Worm (Caenorhabditis elegans): Measurements from ENCODE around the gene grl-12.

The grl-12 gene

DNA sequence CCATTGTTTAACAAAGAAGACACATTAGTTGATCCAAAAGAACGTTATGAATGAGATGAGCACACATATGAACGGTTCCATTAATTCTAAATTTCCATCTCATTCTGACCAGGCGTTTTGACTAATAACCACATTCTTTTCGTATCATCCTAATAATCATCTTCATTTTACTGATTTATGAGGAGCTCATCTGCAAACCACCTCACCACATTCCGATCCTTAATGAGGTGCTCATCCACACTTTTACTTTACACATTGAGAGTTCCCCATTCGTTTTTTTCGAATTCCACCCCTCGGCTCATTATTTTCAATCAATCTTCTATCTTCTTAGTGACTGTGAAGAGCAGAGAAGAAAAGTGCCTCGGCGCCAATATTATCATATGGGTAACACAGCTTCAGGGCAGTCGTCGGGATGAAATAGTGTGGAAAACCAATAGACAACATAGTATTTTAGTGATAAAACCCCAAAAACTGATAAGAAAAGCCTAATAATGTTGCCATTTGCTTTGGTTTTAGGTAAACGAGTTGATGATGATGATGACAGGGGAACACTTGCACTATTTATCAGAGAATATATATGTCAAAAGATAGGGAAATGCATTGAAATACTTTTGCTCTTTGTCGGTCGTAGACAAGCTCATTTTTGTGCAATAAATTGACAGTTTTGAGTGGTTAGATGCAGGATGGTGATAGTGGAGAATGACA, 14.4 kb upstream of the grl-12 start:
- TF ChIP-seq tbx-37 (GFP tag; conservative IDR thresholded peaks at IDR 0.05) (no peak), hmbx-1 (tag; optimal IDR thresholded peaks at IDR 0.05) (no peak), hmg-4 (GFP tag; optimal IDR thresholded peaks at IDR 0.05) (no peak), B0310.2 (tag; optimal IDR thresholded peaks at IDR 0.05) (no peak), ama-1 (optimal IDR thresholded peaks at IDR 0.05) (no peak), tra-4 (tag; optimal IDR thresholded peaks at IDR 0.05) (no peak), aly-1 (tag; optimal IDR thresholded peaks at IDR 0.05) (no peak), hnd-1 (tag; optimal IDR thresholded peaks at IDR 0.05) (no peak), pes-1 (GFP tag; IDR thresholded peaks at IDR 0.05) (no peak), ceh-36 (tag; optimal IDR thresholded peaks at IDR 0.05) (no peak), ceh-13 (GFP tag; optimal IDR thresholded peaks at IDR 0.05) (no peak), ets-7 (tag; optimal IDR thresholded peaks at IDR 0.05) (no peak), F13C5.2 (tag; optimal IDR thresholded peaks at IDR 0.05) (no peak), flt-1 (GFP tag; IDR thresholded peaks at IDR 0.05) (no peak), tbx-11 (GFP tag; IDR thresholded peaks at IDR 0.05) (no peak), sea-1 (GFP tag; conservative IDR thresholded peaks at IDR 0.05) (no peak), scrt-1 (GFP tag; IDR thresholded peaks at IDR 0.05) (no peak)

DNA sequence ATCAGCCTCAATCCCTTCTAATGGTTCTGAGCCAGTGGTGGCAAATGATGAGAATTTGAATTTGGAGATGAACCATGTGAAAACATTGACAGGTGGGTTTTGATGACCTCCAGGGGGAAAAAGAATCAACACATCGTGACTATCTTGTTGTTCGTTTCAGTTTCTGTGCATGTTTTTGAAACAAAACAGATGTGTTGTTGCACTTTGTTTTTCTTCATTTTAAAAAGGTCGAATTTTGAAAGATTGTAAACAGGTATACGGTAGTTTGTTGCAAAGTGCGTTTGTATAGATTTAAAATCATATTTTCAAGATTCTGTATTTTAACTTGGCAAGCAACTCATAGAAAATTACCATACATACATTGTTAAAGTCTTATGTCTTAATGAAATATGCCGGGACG, 13.6 kb upstream of the grl-12 start:
- TF ChIP-seq ama-1 (optimal IDR thresholded peaks at IDR 0.05) (no peak), tbx-37 (GFP tag; conservative IDR thresholded peaks at IDR 0.05) (no peak), scrt-1 (GFP tag; IDR thresholded peaks at IDR 0.05) (no peak), aly-1 (tag; optimal IDR thresholded peaks at IDR 0.05) (no peak), pes-1 (GFP tag; IDR thresholded peaks at IDR 0.05) (no peak), F13C5.2 (tag; optimal IDR thresholded peaks at IDR 0.05) (no peak), hmbx-1 (tag; optimal IDR thresholded peaks at IDR 0.05) (no peak), sea-1 (GFP tag; conservative IDR thresholded peaks at IDR 0.05) (no peak), tbx-11 (GFP tag; IDR thresholded peaks at IDR 0.05) (no peak), ceh-13 (GFP tag; optimal IDR thresholded peaks at IDR 0.05) (no peak), ets-7 (tag; optimal IDR thresholded peaks at IDR 0.05) (no peak), B0310.2 (tag; optimal IDR thresholded peaks at IDR 0.05) (no peak), flt-1 (GFP tag; IDR thresholded peaks at IDR 0.05) (no peak), hmg-4 (GFP tag; optimal IDR thresholded peaks at IDR 0.05) (no peak), hnd-1 (tag; optimal IDR thresholded peaks at IDR 0.05) (no peak), ceh-36 (tag; optimal IDR thresholded peaks at IDR 0.05) (no peak)

DNA sequence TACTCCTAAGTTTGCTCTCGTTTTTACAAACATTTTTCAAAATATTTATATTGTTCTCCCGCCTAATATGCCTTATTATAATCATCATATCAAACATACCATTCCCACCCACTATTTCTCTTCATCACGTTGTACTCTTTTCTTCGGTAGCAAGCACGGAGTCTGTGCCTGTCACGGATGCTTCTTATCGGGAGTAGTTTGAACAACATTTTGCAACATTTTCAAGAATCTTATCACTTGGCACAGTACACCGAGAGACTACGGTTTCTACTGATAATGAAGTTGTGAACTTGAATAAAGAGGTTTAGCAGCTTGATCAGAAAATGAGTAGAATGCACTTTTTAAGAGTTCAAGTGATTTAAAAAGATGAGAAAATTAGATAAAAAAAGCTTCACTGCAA, 11.4 kb upstream of the grl-12 start:
- TF ChIP-seq tbx-11 (GFP tag; IDR thresholded peaks at IDR 0.05) (no peak), scrt-1 (GFP tag; IDR thresholded peaks at IDR 0.05) (no peak), tbx-37 (GFP tag; conservative IDR thresholded peaks at IDR 0.05) (no peak), sea-1 (GFP tag; conservative IDR thresholded peaks at IDR 0.05) (no peak), ceh-36 (tag; optimal IDR thresholded peaks at IDR 0.05) (no peak)

DNA sequence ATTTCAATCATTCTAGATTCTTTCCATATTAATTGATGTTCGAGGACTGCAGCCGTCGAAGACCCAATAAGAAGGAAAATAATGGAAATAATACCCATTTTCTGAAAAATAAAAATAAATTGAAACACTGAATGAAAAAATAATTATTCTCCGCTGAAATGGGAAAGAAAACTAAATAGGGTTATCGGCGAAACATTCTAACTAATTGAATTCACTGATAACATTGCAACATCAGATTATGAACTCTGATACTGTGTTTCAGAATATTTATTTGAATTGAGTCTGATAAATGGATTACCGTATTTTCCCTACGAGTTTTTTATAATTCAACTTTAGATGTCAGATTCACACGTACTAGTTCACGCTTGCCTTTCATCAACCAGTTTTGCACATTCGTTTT, 6.3 kb upstream of the grl-12 start, which contains the start of gene asp-13:
Gene asp-13, minus strand, starts transcription at position 101 of the 400 bp plus-strand sequence.
- TF ChIP-seq scrt-1 (GFP tag; IDR thresholded peaks at IDR 0.05) (no peak), tra-4 (tag; optimal IDR thresholded peaks at IDR 0.05) (no peak), ets-7 (tag; optimal IDR thresholded peaks at IDR 0.05) (no peak), pes-1 (GFP tag; IDR thresholded peaks at IDR 0.05) (no peak), F13C5.2 (tag; optimal IDR thresholded peaks at IDR 0.05) (no peak), aly-1 (tag; optimal IDR thresholded peaks at IDR 0.05) (no peak), B0310.2 (tag; optimal IDR thresholded peaks at IDR 0.05) (no peak), ama-1 (optimal IDR thresholded peaks at IDR 0.05) (no peak), hnd-1 (tag; optimal IDR thresholded peaks at IDR 0.05) (no peak), tbx-11 (GFP tag; IDR thresholded peaks at IDR 0.05) (no peak), sea-1 (GFP tag; conservative IDR thresholded peaks at IDR 0.05) (no peak), hmbx-1 (tag; optimal IDR thresholded peaks at IDR 0.05) (no peak), ceh-36 (tag; optimal IDR thresholded peaks at IDR 0.05) (no peak), flt-1 (GFP tag; IDR thresholded peaks at IDR 0.05) (no peak), ceh-13 (GFP tag; optimal IDR thresholded peaks at IDR 0.05) (no peak)

DNA sequence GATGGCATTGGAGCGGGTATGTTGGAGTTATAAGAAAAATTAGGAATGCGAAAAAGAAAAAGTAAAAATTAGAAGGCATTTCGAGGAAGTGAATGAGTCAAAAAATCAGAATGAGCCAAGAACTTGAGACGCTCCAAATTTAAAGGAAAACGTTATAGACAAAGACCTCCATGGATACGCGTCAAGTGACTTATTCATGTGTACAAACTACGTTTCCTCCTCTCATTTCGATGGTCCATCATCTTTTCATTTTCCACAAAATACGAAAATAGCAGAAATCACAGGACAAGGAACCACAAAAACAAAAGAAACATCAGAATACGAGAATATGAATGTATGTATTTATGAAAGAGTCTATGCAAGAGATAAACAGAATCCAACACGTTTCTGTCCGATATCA, 4.5 kb upstream of the grl-12 start, which contains the start of gene F28A12.3:
Gene F28A12.3, minus strand, starts transcription at position 101 of the 400 bp plus-strand sequence.
- TF ChIP-seq ceh-13 (GFP tag; optimal IDR thresholded peaks at IDR 0.05): no peak
- TF ChIP-seq pes-1 (GFP tag; IDR thresholded peaks at IDR 0.05): no peak
- TF ChIP-seq hmg-4 (GFP tag; optimal IDR thresholded peaks at IDR 0.05): no peak
- TF ChIP-seq sea-1 (GFP tag; conservative IDR thresholded peaks at IDR 0.05): no peak
- TF ChIP-seq ama-1 (optimal IDR thresholded peaks at IDR 0.05): no peak
- TF ChIP-seq tra-4 (tag; optimal IDR thresholded peaks at IDR 0.05): no peak
- no peak for TF ChIP-seq scrt-1 (GFP tag; IDR thresholded peaks at IDR 0.05)
- no peak for TF ChIP-seq tbx-11 (GFP tag; IDR thresholded peaks at IDR 0.05)
- no peak for TF ChIP-seq F13C5.2 (tag; optimal IDR thresholded peaks at IDR 0.05)
- TF ChIP-seq hnd-1 (tag; optimal IDR thresholded peaks at IDR 0.05): no peak
- no peak for TF ChIP-seq flt-1 (GFP tag; IDR thresholded peaks at IDR 0.05)
- TF ChIP-seq tbx-37 (GFP tag; conservative IDR thresholded peaks at IDR 0.05): no peak
- TF ChIP-seq ets-7 (tag; optimal IDR thresholded peaks at IDR 0.05): no peak
- no peak for TF ChIP-seq hmbx-1 (tag; optimal IDR thresholded peaks at IDR 0.05)
- no peak for TF ChIP-seq ceh-36 (tag; optimal IDR thresholded peaks at IDR 0.05)
- no peak for TF ChIP-seq B0310.2 (tag; optimal IDR thresholded peaks at IDR 0.05)
- no peak for TF ChIP-seq aly-1 (tag; optimal IDR thresholded peaks at IDR 0.05)

DNA sequence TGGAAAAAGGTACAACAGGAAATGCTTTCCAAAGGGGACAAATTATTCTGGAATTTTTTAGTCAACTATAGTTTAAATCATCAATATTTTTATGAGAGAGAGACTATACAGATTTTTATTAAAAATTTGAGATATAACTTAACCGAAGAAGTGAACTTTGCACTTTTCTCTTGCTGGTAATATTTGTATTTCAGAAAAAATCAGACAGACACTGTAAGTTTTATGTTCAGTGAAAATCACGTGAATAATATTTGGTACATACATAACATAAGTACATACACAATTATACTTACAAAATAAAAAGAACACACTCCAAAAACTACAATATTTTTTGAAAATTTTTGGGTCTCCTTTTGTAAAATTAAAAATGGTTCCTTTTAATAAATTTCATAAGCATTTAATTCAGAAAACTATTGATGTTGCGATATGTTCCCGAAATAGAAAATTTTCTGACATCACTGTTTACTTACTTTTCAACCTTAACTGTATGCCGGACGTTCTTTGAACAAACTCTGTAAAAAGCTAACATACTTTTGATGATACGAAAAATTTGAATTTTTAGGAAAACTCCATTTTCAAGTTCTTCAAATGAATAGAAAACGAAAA, 962 bp upstream of the grl-12 start, which contains the start of the genes F28A12.10 and acd-4:
Gene F28A12.10, minus strand, starts transcription at position 101 of the 606 bp plus-strand sequence.
Gene acd-4, plus strand, starts transcription at position 556 of the 606 bp plus-strand sequence.
- TF ChIP-seq B0310.2 (tag; optimal IDR thresholded peaks at IDR 0.05) (no peak), aly-1 (tag; optimal IDR thresholded peaks at IDR 0.05) (no peak), hmg-4 (GFP tag; optimal IDR thresholded peaks at IDR 0.05) (no peak), flt-1 (GFP tag; IDR thresholded peaks at IDR 0.05) (no peak), sea-1 (GFP tag; conservative IDR thresholded peaks at IDR 0.05) (no peak), tra-4 (tag; optimal IDR thresholded peaks at IDR 0.05) (no peak), ceh-36 (tag; optimal IDR thresholded peaks at IDR 0.05) (no peak), pes-1 (GFP tag; IDR thresholded peaks at IDR 0.05) (no peak), scrt-1 (GFP tag; IDR thresholded peaks at IDR 0.05) (no peak), ets-7 (tag; optimal IDR thresholded peaks at IDR 0.05) (no peak), F13C5.2 (tag; optimal IDR thresholded peaks at IDR 0.05) (no peak), ama-1 (optimal IDR thresholded peaks at IDR 0.05) (no peak), tbx-11 (GFP tag; IDR thresholded peaks at IDR 0.05) (no peak), tbx-37 (GFP tag; conservative IDR thresholded peaks at IDR 0.05) (no peak), ceh-13 (GFP tag; optimal IDR thresholded peaks at IDR 0.05) (no peak), hnd-1 (tag; optimal IDR thresholded peaks at IDR 0.05) (no peak), hmbx-1 (tag; optimal IDR thresholded peaks at IDR 0.05) (no peak)
